Fruit fly (Drosophila melanogaster): ENCODE results near the gene Ir25a.

The Ir25a gene

dm6 chr2L:4835091-4835689 lies at the start of gene Ir25a:
Ir25a (minus strand) TSS chr2L:4835300.
- TF ChIP-seq CG17801 (GFP tag; optimal IDR thresholded peaks at IDR 0.05; ENCODE audit: partially characterized antibody): no peak

- TF ChIP-seq CG17801 (GFP tag; optimal IDR thresholded peaks at IDR 0.05; ENCODE audit: partially characterized antibody): peak; percentile 68
Observed at dm6 chr2L:4883023-4883392, 47.9 kb upstream of the Ir25a start, which contains the start of the genes Cf2 and CG3008. Cf2 (minus strand) TSS chr2L:4883107. CG3008 (plus strand) TSS chr2L:4883298.

dm6 chr2L:4882131-4883022 lies 47.3 kb upstream of the Ir25a start:
- TF ChIP-seq CG17801 (GFP tag; optimal IDR thresholded peaks at IDR 0.05; ENCODE audit: partially characterized antibody): no peak

dm6 chr2L:4868383-4868782 lies 33.3 kb upstream of the Ir25a start:
- no peak for TF ChIP-seq CG17801 (GFP tag; optimal IDR thresholded peaks at IDR 0.05; ENCODE audit: partially characterized antibody)

dm6 chr2L:4865400-4865799 lies 30.3 kb upstream of the Ir25a start:
- TF ChIP-seq CG17801 (GFP tag; optimal IDR thresholded peaks at IDR 0.05; ENCODE audit: partially characterized antibody): no peak

- TF ChIP-seq CG17801 (GFP tag; optimal IDR thresholded peaks at IDR 0.05; ENCODE audit: partially characterized antibody): no peak
Observed at dm6 chr2L:4861503-4861902, 26.4 kb upstream of the Ir25a start.

dm6 chr2L:4856118-4856517 lies 21.0 kb upstream of the Ir25a start:
- no peak for TF ChIP-seq CG17801 (GFP tag; optimal IDR thresholded peaks at IDR 0.05; ENCODE audit: partially characterized antibody)

dm6 chr2L:4854822-4855221 lies 19.7 kb upstream of the Ir25a start:
- no peak for TF ChIP-seq CG17801 (GFP tag; optimal IDR thresholded peaks at IDR 0.05; ENCODE audit: partially characterized antibody)

dm6 chr2L:4852605-4853102 lies 17.6 kb upstream of the Ir25a start, which contains the start of gene smog:
smog (plus strand) TSS chr2L:4852864.
- no peak for TF ChIP-seq CG17801 (GFP tag; optimal IDR thresholded peaks at IDR 0.05; ENCODE audit: partially characterized antibody)

- TF ChIP-seq CG17801 (GFP tag; optimal IDR thresholded peaks at IDR 0.05; ENCODE audit: partially characterized antibody): peak; percentile 93
Observed at dm6 chr2L:4850356-4850755, 15.3 kb upstream of the Ir25a start, which contains the start of the genes mRpS2 and Mon1. mRpS2 (minus strand) TSS chr2L:4850419. Mon1 (plus strand) TSS chr2L:4850641.

dm6 chr2L:4847191-4847853 lies 12.2 kb upstream of the Ir25a start, which contains the start of the genes mxt and CG11927:
mxt (minus strand) TSS chr2L:4847295.
CG11927 (plus strand) TSS chr2L:4847766.
- TF ChIP-seq CG17801 (GFP tag; optimal IDR thresholded peaks at IDR 0.05; ENCODE audit: partially characterized antibody): no peak

- no peak for TF ChIP-seq CG17801 (GFP tag; optimal IDR thresholded peaks at IDR 0.05; ENCODE audit: partially characterized antibody)
Observed at dm6 chr2L:4846629-4847125, 11.6 kb upstream of the Ir25a start.

dm6 chr2L:4838494-4839320 lies 3.6 kb upstream of the Ir25a start:
- TF ChIP-seq CG17801 (GFP tag; optimal IDR thresholded peaks at IDR 0.05; ENCODE audit: partially characterized antibody): no peak

dm6 chr2L:4837772-4838397 lies 2.8 kb upstream of the Ir25a start, which contains the start of the genes tank and CG12194:
tank (minus strand) TSS chr2L:4837999.
CG12194 (plus strand) TSS chr2L:4838347.
- TF ChIP-seq CG17801 (GFP tag; optimal IDR thresholded peaks at IDR 0.05; ENCODE audit: partially characterized antibody): peak; percentile 93
